Worm (Caenorhabditis elegans): ENCODE measurements around the gene abts-3.

ce11 chrII:6169156-6169555 lies 36.5 kb downstream of the abts-3 start, which contains the start of gene hst-3.1:
- TF ChIP-seq snpc-1.3 (tag; optimal IDR thresholded peaks at IDR 0.05; ENCODE audit: insufficient read depth), result no peak
- no peak for TF ChIP-seq nhr-120 (GFP tag; IDR thresholded peaks at IDR 0.05)
- no peak for TF ChIP-seq C06A6.2 (GFP tag; conservative IDR thresholded peaks at IDR 0.05)
- no peak for TF ChIP-seq C17E4.6 (GFP tag; IDR thresholded peaks at IDR 0.05)
- TF ChIP-seq pha-4 (tag; optimal IDR thresholded peaks at IDR 0.05), result no peak
- no peak for TF ChIP-seq gei-17 (GFP tag; optimal IDR thresholded peaks at IDR 0.05)
- no peak for TF ChIP-seq lin-35 (GFP tag; optimal IDR thresholded peaks at IDR 0.05)
- no peak for TF ChIP-seq nhr-90 (tag; optimal IDR thresholded peaks at IDR 0.05)
- TF ChIP-seq ztf-28 (GFP tag; IDR thresholded peaks at IDR 0.05), result no peak

Data from whole organism, young adult.